Fruit fly (Drosophila melanogaster) whole organism, pupa: ENCODE measurements around the gene Muc14A.

Experiments used
- CG10348 ChIP-seq: fragments of 200-800 bp; sonication (Bioruptor generic); IDR thresholded peaks from 2 replicates; pipeline ENCODE4 v1.3.6; 2022; ENCODE audit warnings: missing biosample characterization, missing genetic modification characterization
- CG12605 ChIP-seq: fragments of 200-800 bp; sonication (Bioruptor generic); IDR thresholded peaks from 2 replicates; pipeline ENCODE4 v1.3.6; 2022; ENCODE audit warnings: missing biosample characterization, missing genetic modification characterization
- CG13204 ChIP-seq: fragments of 200-800 bp; sonication (Bioruptor generic); optimal IDR thresholded peaks from 2 replicates; lab custom pipeline; 2018; ENCODE audit warnings: missing biosample characterization, mild to moderate bottlenecking, missing genetic modification characterization, moderate library complexity
- CG14655 ChIP-seq: fragments of 200-800 bp; sonication (Bioruptor generic); optimal IDR thresholded peaks from 3 replicates; lab custom pipeline; 2017; ENCODE audit warnings: mild to moderate bottlenecking, missing biosample characterization, missing genetic modification reagents, missing genetic modification characterization
- CG17806 ChIP-seq: fragments of 200-800 bp; sonication (Bioruptor generic); optimal IDR thresholded peaks from 2 replicates; lab custom pipeline; 2018; ENCODE audit warnings: missing biosample characterization, mild to moderate bottlenecking, missing genetic modification characterization, moderate library complexity
- CG4496 ChIP-seq: fragments of 200-800 bp; sonication (Bioruptor generic); IDR thresholded peaks from 3 replicates; pipeline ENCODE4 v1.3.6; 2022; ENCODE audit warnings: missing biosample characterization, missing genetic modification characterization
- CG9948 ChIP-seq: fragments of 200-800 bp; sonication (Bioruptor generic); optimal IDR thresholded peaks from 2 replicates; lab custom pipeline; 2018; ENCODE audit warnings: missing biosample characterization, mild to moderate bottlenecking, missing genetic modification characterization, moderate library complexity
- D1 ChIP-seq: fragments of 200-800 bp; sonication (Bioruptor generic); optimal IDR thresholded peaks from 2 replicates; lab custom pipeline; 2018; ENCODE audit warnings: missing biosample characterization, mild to moderate bottlenecking, missing genetic modification characterization, moderate library complexity
- EcR ChIP-seq: fragments of 200-800 bp; sonication (Bioruptor generic); optimal IDR thresholded peaks from 3 replicates; lab custom pipeline; 2019; ENCODE audit warnings: missing biosample characterization, missing genetic modification characterization, mild to moderate bottlenecking, moderate library complexity, missing genetic modification reagents
- fd96Ca ChIP-seq: fragments of 200-800 bp; sonication (Bioruptor generic); IDR thresholded peaks from 3 replicates; pipeline ENCODE4 v1.3.6; 2022; ENCODE audit warnings: missing biosample characterization, missing genetic modification characterization

dm6 chrX:16008814-16009213 lies at the start of gene Muc14A:
- TF ChIP-seq CG13204 (GFP tag; lab: Kevin White, UChicago) (no peak), CG10348 (GFP tag; lab: Robert Waterston, UW) (no peak), fd96Ca (no peak), CG4496 (GFP tag; lab: Robert Waterston, UW) (no peak), EcR (no peak), CG12605 (GFP tag; lab: Robert Waterston, UW) (no peak), CG9948 (tag; lab: Kevin White, UChicago) (no peak), CG14655 (GFP tag; lab: Kevin White, UChicago) (no peak), CG17806 (tag; lab: Kevin White, UChicago) (no peak), D1 (tag; lab: Kevin White, UChicago) (no peak)
